Fruit fly (Drosophila melanogaster) whole organism, embryonic: ENCODE data around the gene mio.

ENCODE experiments used
- Aef1 ChIP-seq: fragments of 200-800 bp; sonication (Bioruptor generic); IDR thresholded peaks from 3 replicates; pipeline ENCODE4 v1.3.6; 2022; ENCODE audit warnings: missing biosample characterization, missing genetic modification characterization
- CG10366 ChIP-seq: fragments of 200-800 bp; sonication (Bioruptor generic); IDR thresholded peaks from 2 replicates; pipeline ENCODE4 v1.3.6; 2022; ENCODE audit warnings: missing biosample characterization, missing genetic modification characterization
- CG10979 ChIP-seq: fragments of 200-800 bp; sonication (Bioruptor generic); optimal IDR thresholded peaks from 2 replicates; lab custom pipeline; 2018; ENCODE audit warnings: missing biosample characterization, mild to moderate bottlenecking, missing genetic modification characterization, moderate library complexity
- CG12104 ChIP-seq: fragments of 200-800 bp; sonication (Bioruptor generic); optimal IDR thresholded peaks from 3 replicates; lab custom pipeline; 2016; ENCODE audit warnings: missing biosample characterization, missing genetic modification characterization
- CG1233 ChIP-seq: fragments of 200-800 bp; sonication (Bioruptor generic); optimal IDR thresholded peaks from 4 replicates; lab custom pipeline; 2018; ENCODE audit warnings: missing biosample characterization, mild to moderate bottlenecking, missing genetic modification characterization
- CG12659 ChIP-seq: fragments of 200-800 bp; sonication (Bioruptor generic); optimal IDR thresholded peaks from 3 replicates; lab custom pipeline; 2017; ENCODE audit warnings: mild to moderate bottlenecking, missing biosample characterization, missing genetic modification reagents, missing genetic modification characterization
- CG12769 ChIP-seq: fragments of 200-800 bp; sonication (Bioruptor generic); optimal IDR thresholded peaks from 2 replicates; lab custom pipeline; 2019; ENCODE audit warnings: missing biosample characterization, mild to moderate bottlenecking, missing genetic modification characterization, moderate library complexity
- CG12942 ChIP-seq: fragments of 200-800 bp; sonication (Bioruptor generic); optimal IDR thresholded peaks from 3 replicates; lab custom pipeline; 2016; ENCODE audit warnings: missing biosample characterization, missing genetic modification characterization
- CG13775 ChIP-seq: fragments of 200-800 bp; sonication (Bioruptor generic); optimal IDR thresholded peaks from 3 replicates; lab custom pipeline; 2017; ENCODE audit warnings: missing biosample characterization, mild to moderate bottlenecking, missing genetic modification characterization
- CG15601 ChIP-seq: fragments of 200-800 bp; sonication (Bioruptor generic); optimal IDR thresholded peaks from 3 replicates; lab custom pipeline; 2019; ENCODE audit warnings: missing biosample characterization, mild to moderate bottlenecking, missing genetic modification characterization, moderate library complexity
- CG15696 ChIP-seq: fragments of 200-800 bp; sonication (Bioruptor generic); optimal IDR thresholded peaks from 2 replicates; lab custom pipeline; 2019; ENCODE audit warnings: missing biosample characterization, mild to moderate bottlenecking, missing genetic modification characterization, moderate library complexity
- CG17186 ChIP-seq: fragments of 200-800 bp; sonication (Bioruptor generic); optimal IDR thresholded peaks from 3 replicates; lab custom pipeline; 2017; ENCODE audit warnings: missing biosample characterization, missing genetic modification reagents, missing genetic modification characterization
- CG17359 ChIP-seq: fragments of 200-800 bp; sonication (Bioruptor generic); optimal IDR thresholded peaks from 3 replicates; lab custom pipeline; 2018; ENCODE audit warnings: missing biosample characterization, mild to moderate bottlenecking, missing genetic modification characterization, moderate library complexity
- CG17361 ChIP-seq: fragments of 200-800 bp; sonication (Bioruptor generic); IDR thresholded peaks from 3 replicates; pipeline ENCODE4 v1.3.6; 2022; ENCODE audit warnings: missing biosample characterization, missing genetic modification characterization
- CG17568 ChIP-seq: fragments of 200-800 bp; sonication (Bioruptor generic); optimal IDR thresholded peaks from 2 replicates; lab custom pipeline; 2018; ENCODE audit warnings: missing biosample characterization, mild to moderate bottlenecking, missing genetic modification characterization, moderate library complexity
- CG2129 ChIP-seq: fragments of 200-800 bp; sonication (Bioruptor generic); IDR thresholded peaks from 2 replicates; pipeline ENCODE4 v1.3.6; 2022; ENCODE audit warnings: missing biosample characterization, missing genetic modification characterization; ENCODE audit not compliant: partially characterized antibody
- CG4617 ChIP-seq: fragments of 200-800 bp; sonication (Bioruptor generic); optimal IDR thresholded peaks from 3 replicates; lab custom pipeline; 2016; ENCODE audit warnings: missing biosample characterization, missing genetic modification characterization, borderline replicate concordance
- CG6765 ChIP-seq: fragments of 200-800 bp; sonication (Bioruptor generic); optimal IDR thresholded peaks from 3 replicates; lab custom pipeline; 2017; ENCODE audit warnings: missing biosample characterization, mild to moderate bottlenecking, missing genetic modification characterization
- CG7556 ChIP-seq: fragments of 200-800 bp; sonication (Bioruptor generic); optimal IDR thresholded peaks from 2 replicates; lab custom pipeline; 2017; ENCODE audit warnings: missing biosample characterization, mild to moderate bottlenecking, missing genetic modification characterization
- CG8478 ChIP-seq: fragments of >200 bp; optimal IDR thresholded peaks from 2 replicates; lab custom pipeline; 2018
- CG9932 ChIP-seq: fragments of 200-800 bp; sonication (Bioruptor generic); IDR thresholded peaks from 2 replicates; pipeline ENCODE4 v1.3.6; 2022; ENCODE audit warnings: missing biosample characterization, missing genetic modification characterization
- Hmx ChIP-seq: fragments of 200-800 bp; sonication (Bioruptor generic); optimal IDR thresholded peaks from 2 replicates; lab custom pipeline; 2016; ENCODE audit warnings: missing biosample characterization, missing genetic modification characterization
- Lhr ChIP-seq: fragments of 200-800 bp; sonication (Bioruptor generic); optimal IDR thresholded peaks from 3 replicates; lab custom pipeline; 2017; ENCODE audit warnings: mild to moderate bottlenecking, missing biosample characterization, missing genetic modification reagents, missing genetic modification characterization
- NFAT ChIP-seq: fragments of 200-800 bp; sonication (Bioruptor generic); IDR thresholded peaks from 2 replicates; pipeline ENCODE4 v1.3.6; 2022; ENCODE audit warnings: missing biosample characterization, missing genetic modification characterization
- Nf-YB ChIP-seq: fragments of 200-800 bp; sonication (Bioruptor generic); optimal IDR thresholded peaks from 3 replicates; lab custom pipeline; 2019; ENCODE audit warnings: missing biosample characterization, mild to moderate bottlenecking, missing genetic modification characterization, moderate library complexity
- Oli ChIP-seq: fragments of 200-800 bp; sonication (Bioruptor generic); optimal IDR thresholded peaks from 2 replicates; lab custom pipeline; 2018; ENCODE audit warnings: missing biosample characterization, mild to moderate bottlenecking, missing genetic modification characterization, moderate library complexity
- Pdp1 ChIP-seq, 2 experiments: fragments of 200-800 bp; sonication (Bioruptor generic); optimal IDR thresholded peaks; 3 replicates each; lab custom pipeline; 2016; ENCODE audit warnings: missing biosample characterization in 2 of 2, missing genetic modification characterization in 2 of 2, mild to moderate bottlenecking in 1 of 2, moderate library complexity in 1 of 2
- Spps ChIP-seq: fragments of 200-800 bp; sonication (Bioruptor generic); optimal IDR thresholded peaks from 2 replicates; lab custom pipeline; 2018; ENCODE audit warnings: missing biosample characterization, mild to moderate bottlenecking, missing genetic modification characterization
- Trl ChIP-seq, 3 experiments: fragments of >200 bp in 2 of 3; fragments of 200-800 bp in 1 of 3; sonication (Bioruptor generic) in 1 of 3; optimal IDR thresholded peaks; 2 replicates in 1 of 3; 3 replicates in 2 of 3; lab custom pipeline; 2016 to 2017; ENCODE audit warnings: missing biosample characterization in 1 of 3, missing genetic modification characterization in 1 of 3
- amos ChIP-seq: fragments of 200-800 bp; sonication (Bioruptor generic); IDR thresholded peaks from 2 replicates; pipeline ENCODE4 v1.3.6; 2022; ENCODE audit warnings: missing biosample characterization, missing genetic modification characterization; ENCODE audit not compliant: partially characterized antibody
- ap ChIP-seq: fragments of 200-800 bp; sonication (Bioruptor generic); IDR thresholded peaks from 2 replicates; pipeline ENCODE4 v1.3.6; 2022; ENCODE audit warnings: missing biosample characterization, missing genetic modification characterization
- ash1 ChIP-seq: fragments of 200-800 bp; sonication (Bioruptor generic); optimal IDR thresholded peaks from 2 replicates; lab custom pipeline; 2018; ENCODE audit warnings: missing biosample characterization, mild to moderate bottlenecking, missing genetic modification characterization
- ato ChIP-seq: fragments of 200-800 bp; sonication (Bioruptor generic); IDR thresholded peaks from 2 replicates; pipeline ENCODE4 v1.3.6; 2022; ENCODE audit warnings: missing biosample characterization, missing genetic modification characterization; ENCODE audit not compliant: partially characterized antibody
- cato ChIP-seq: fragments of 200-800 bp; sonication (Bioruptor generic); optimal IDR thresholded peaks from 2 replicates; lab custom pipeline; 2016; ENCODE audit warnings: missing biosample characterization, missing genetic modification characterization, borderline replicate concordance
- disco-r ChIP-seq: fragments of 200-800 bp; sonication (Bioruptor generic); optimal IDR thresholded peaks from 2 replicates; lab custom pipeline; 2016; ENCODE audit warnings: missing biosample characterization, missing genetic modification characterization
- dmrt99B ChIP-seq: fragments of 200-800 bp; sonication (Bioruptor generic); optimal IDR thresholded peaks from 2 replicates; lab custom pipeline; 2018; ENCODE audit warnings: missing biosample characterization, mild to moderate bottlenecking, missing genetic modification characterization, moderate library complexity
- en ChIP-seq: fragments of 200-800 bp; sonication (Bioruptor generic); optimal IDR thresholded peaks from 2 replicates; lab custom pipeline; 2016; ENCODE audit warnings: missing biosample characterization, missing genetic modification characterization
- ewg ChIP-seq: fragments of 200-800 bp; sonication (Bioruptor generic); optimal IDR thresholded peaks from 3 replicates; lab custom pipeline; 2017; ENCODE audit warnings: mild to moderate bottlenecking, missing biosample characterization, missing genetic modification reagents, missing genetic modification characterization
- fu2 ChIP-seq: fragments of 200-800 bp; sonication (Bioruptor generic); optimal IDR thresholded peaks from 2 replicates; lab custom pipeline; 2016; ENCODE audit warnings: missing biosample characterization, missing genetic modification characterization
- gem ChIP-seq: fragments of 200-800 bp; sonication (Bioruptor generic); optimal IDR thresholded peaks from 2 replicates; lab custom pipeline; 2019; ENCODE audit warnings: missing biosample characterization, mild to moderate bottlenecking, missing genetic modification characterization, moderate library complexity
- ham ChIP-seq: fragments of 200-800 bp; sonication (Bioruptor generic); IDR thresholded peaks from 2 replicates; pipeline ENCODE4 v1.3.6; 2022; ENCODE audit warnings: missing biosample characterization, missing genetic modification characterization
- lbe ChIP-seq: fragments of 200-800 bp; sonication (Bioruptor generic); optimal IDR thresholded peaks from 2 replicates; lab custom pipeline; 2016; ENCODE audit warnings: missing biosample characterization, mild to moderate bottlenecking, missing genetic modification characterization
- lmd ChIP-seq: fragments of 200-800 bp; sonication (Bioruptor generic); IDR thresholded peaks from 2 replicates; pipeline ENCODE4 v1.3.6; 2022; ENCODE audit warnings: missing biosample characterization, missing genetic modification characterization
- lov ChIP-seq, 2 experiments: fragments of 200-800 bp in 1 of 2; fragments of >200 bp in 1 of 2; sonication (Bioruptor generic) in 1 of 2; IDR thresholded peaks in 1 of 2; optimal IDR thresholded peaks in 1 of 2; 2 replicates in 1 of 2; 3 replicates in 1 of 2; pipeline versions ENCODE4 v1.3.6 to Lab custom; 2017 to 2022; ENCODE audit warnings: missing biosample characterization in 1 of 2, missing genetic modification characterization in 1 of 2
- odd ChIP-seq: fragments of 200-800 bp; sonication (Bioruptor generic); optimal IDR thresholded peaks from 2 replicates; lab custom pipeline; 2017; ENCODE audit warnings: missing biosample characterization, mild to moderate bottlenecking, missing genetic modification characterization
- stwl ChIP-seq: fragments of 200-800 bp; sonication (Bioruptor generic); optimal IDR thresholded peaks from 3 replicates; lab custom pipeline; 2018; ENCODE audit warnings: missing biosample characterization, mild to moderate bottlenecking, missing genetic modification characterization, moderate library complexity
- trem ChIP-seq: fragments of 200-800 bp; optimal IDR thresholded peaks from 3 replicates; lab custom pipeline; 2019; ENCODE audit warnings: missing biosample characterization, mild to moderate bottlenecking, missing genetic modification characterization, moderate library complexity
- zen ChIP-seq: fragments of 200-800 bp; sonication (Bioruptor generic); optimal IDR thresholded peaks from 3 replicates; lab custom pipeline; 2018; ENCODE audit warnings: missing biosample characterization, mild to moderate bottlenecking, missing genetic modification characterization, moderate library complexity

Gene mio

DNA sequence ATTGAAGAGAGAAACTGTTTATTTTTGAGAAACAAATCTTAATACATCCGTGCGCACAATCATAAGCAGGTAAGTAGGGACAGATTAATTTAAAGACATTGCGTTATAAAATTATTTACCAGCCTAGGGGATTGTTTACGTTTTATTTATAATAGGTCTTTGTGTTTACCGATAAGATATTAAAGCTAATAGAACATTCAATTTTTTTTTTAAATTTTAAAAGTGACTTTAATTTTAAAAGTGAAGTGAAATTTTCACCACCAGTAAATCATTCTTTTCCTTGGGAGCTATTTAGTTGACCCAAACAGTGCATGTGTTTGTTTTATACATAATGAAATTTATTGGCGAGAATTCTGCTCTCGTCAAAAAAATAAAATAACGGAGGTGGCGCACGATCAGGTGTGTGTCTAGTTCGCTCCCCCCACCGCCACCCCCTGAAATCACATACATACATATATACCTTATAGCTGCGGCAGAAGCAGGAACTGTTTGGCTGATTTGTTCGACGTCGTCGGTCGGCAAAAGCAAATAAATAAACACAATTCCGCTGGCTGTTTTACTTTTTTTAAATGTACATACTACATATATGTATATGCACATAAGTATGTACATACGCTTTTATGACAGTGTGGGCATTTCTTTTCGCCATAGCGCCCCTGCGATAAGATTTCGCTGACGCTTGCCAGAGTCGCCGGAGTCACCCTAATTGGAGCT is 41.0 kb upstream of the mio start (continued):
- TF ChIP-seq amos (GFP tag; lab: Robert Waterston, UW): no peak
- TF ChIP-seq CG9932 (GFP tag; lab: Robert Waterston, UW): peak; percentile 62
- no peak for TF ChIP-seq CG2129
- TF ChIP-seq trem (tag; lab: Kevin White, UChicago): no peak
- TF ChIP-seq CG17359: peak; percentile 23
- peak; percentile 49 for TF ChIP-seq odd (GFP tag; lab: Kevin White, UChicago)
- TF ChIP-seq Oli (tag; lab: Kevin White, UChicago): peak; percentile 65
- TF ChIP-seq Spps (tag; lab: Kevin White, UChicago): no peak
- TF ChIP-seq lmd (GFP tag; lab: Robert Waterston, UW): peak; percentile 48
- no peak for TF ChIP-seq zen (tag; lab: Kevin White, UChicago)
- TF ChIP-seq gem (tag; lab: Kevin White, UChicago): peak; percentile 79
- TF ChIP-seq CG15696: peak; percentile 18
- TF ChIP-seq Hmx: no peak
- peak; percentile 8 to 16 for TF ChIP-seq Pdp1 (GFP tag; optimal IDR thresholded peaks at IDR 0.05; lab: Kevin White, UChicago)
- no peak for TF ChIP-seq en (GFP tag; lab: Kevin White, UChicago)
- TF ChIP-seq CG15601 (tag; lab: Kevin White, UChicago): peak; percentile 2
- no peak for TF ChIP-seq CG8478
- TF ChIP-seq Aef1 (GFP tag; lab: Robert Waterston, UW): no peak
- no peak for TF ChIP-seq Lhr (GFP tag; lab: Kevin White, UChicago)
- no peak for TF ChIP-seq cato (GFP tag; lab: Kevin White, UChicago)
- TF ChIP-seq CG12942: no peak
- TF ChIP-seq CG10979: no peak
- TF ChIP-seq ham (GFP tag; lab: Robert Waterston, UW): no peak
- no peak for TF ChIP-seq ato (GFP tag; lab: Robert Waterston, UW)
- TF ChIP-seq CG12769 (tag; lab: Kevin White, UChicago): peak; percentile 50
- TF ChIP-seq CG4617: no peak
- TF ChIP-seq ash1 (GFP tag; lab: Kevin White, UChicago): no peak
- no peak for TF ChIP-seq lbe (GFP tag; lab: Kevin White, UChicago)
- no peak for TF ChIP-seq ewg (GFP tag; lab: Kevin White, UChicago)
- no peak for TF ChIP-seq disco-r
- peak; percentile 72 for TF ChIP-seq CG7556 (GFP tag; lab: Kevin White, UChicago)
- TF ChIP-seq CG6765 (GFP tag; lab: Kevin White, UChicago): peak; percentile 59
- no peak for TF ChIP-seq ap (GFP tag; lab: Robert Waterston, UW)
- TF ChIP-seq CG17361 (GFP tag; lab: Robert Waterston, UW): peak; percentile 62; the same call in 2 of the 3 replicates
- TF ChIP-seq CG17568 (GFP tag; lab: Kevin White, UChicago): peak; percentile 2
- TF ChIP-seq Nf-YB (GFP tag; lab: Kevin White, UChicago): peak; percentile 21
- no peak for TF ChIP-seq stwl (tag; lab: Kevin White, UChicago)
- TF ChIP-seq CG1233: no peak
- TF ChIP-seq Trl (optimal IDR thresholded peaks at IDR 0.05; lab: Kevin White, UChicago): no peak
- no peak for TF ChIP-seq Trl (GFP tag; optimal IDR thresholded peaks at IDR 0.05; lab: Kevin White, UChicago)
- TF ChIP-seq dmrt99B (tag; lab: Kevin White, UChicago): peak; percentile 52
- TF ChIP-seq CG13775: peak; percentile 41
- no peak for TF ChIP-seq CG12104 (GFP tag; lab: Kevin White, UChicago)
- peak; percentile 67 for TF ChIP-seq CG12659 (GFP tag; lab: Kevin White, UChicago)
- peak; percentile 27 for TF ChIP-seq fu2 (GFP tag; lab: Kevin White, UChicago)
- TF ChIP-seq CG10366 (GFP tag; lab: Robert Waterston, UW): peak; percentile 32; the same call in 1 of the 2 replicates
- TF ChIP-seq NFAT (GFP tag; lab: Robert Waterston, UW): peak; percentile 62
- no peak for TF ChIP-seq lov (optimal IDR thresholded peaks at IDR 0.05; lab: Kevin White, UChicago)
- no peak for TF ChIP-seq lov (GFP tag; IDR thresholded peaks at IDR 0.05; lab: Robert Waterston, UW)
- TF ChIP-seq CG17186 (GFP tag; lab: Kevin White, UChicago): no peak
